Worm (Caenorhabditis elegans): ENCODE measurements around the gene mcm-7.

The mcm-7 gene

DNA sequence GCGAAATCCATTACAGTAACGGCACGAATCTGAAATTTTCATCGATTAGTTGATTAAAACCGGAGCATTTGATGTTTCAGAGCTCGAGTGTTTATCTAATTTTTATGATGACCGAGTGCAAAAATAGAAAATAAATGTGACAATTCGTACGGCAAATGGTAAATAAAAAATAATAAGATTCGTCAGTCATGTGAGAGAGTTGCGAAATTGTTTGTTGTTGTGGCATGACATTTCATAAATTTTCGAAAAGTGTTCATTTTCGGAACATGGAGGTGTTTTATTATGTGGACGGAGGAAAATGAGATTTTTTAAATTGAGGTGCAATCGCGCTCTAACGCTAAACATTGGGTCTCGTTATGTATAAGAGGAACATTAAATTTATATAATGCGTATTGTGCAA, 5.2 kb upstream of the mcm-7 start:
- TF ChIP-seq lin-13 (GFP tag; optimal IDR thresholded peaks at IDR 0.05): no peak
- TF ChIP-seq aha-1 (tag): no peak
- no peak for TF ChIP-seq lir-3 (tag; optimal IDR thresholded peaks at IDR 0.05)
- TF ChIP-seq lin-38 (GFP tag; IDR thresholded peaks at IDR 0.05): peak; percentile 42; the same call in 1 of the 2 replicates
- peak; percentile 14 for TF ChIP-seq hlh-30 (tag; optimal IDR thresholded peaks at IDR 0.05; ENCODE audit: insufficient read depth)
- TF ChIP-seq ztf-7 (tag; optimal IDR thresholded peaks at IDR 0.05): no peak
- TF ChIP-seq nhr-102 (tag; optimal IDR thresholded peaks at IDR 0.05): no peak
- no peak for TF ChIP-seq dmd-8 (GFP tag; IDR thresholded peaks at IDR 0.05)
- TF ChIP-seq ceh-28 (tag; optimal IDR thresholded peaks at IDR 0.05): no peak
- no peak for TF ChIP-seq spr-3 (GFP tag; optimal IDR thresholded peaks at IDR 0.05)
- TF ChIP-seq daf-16 (GFP tag; optimal IDR thresholded peaks at IDR 0.05): no peak
- peak; percentile 34 for TF ChIP-seq daf-16 (tag; optimal IDR thresholded peaks at IDR 0.05)

DNA sequence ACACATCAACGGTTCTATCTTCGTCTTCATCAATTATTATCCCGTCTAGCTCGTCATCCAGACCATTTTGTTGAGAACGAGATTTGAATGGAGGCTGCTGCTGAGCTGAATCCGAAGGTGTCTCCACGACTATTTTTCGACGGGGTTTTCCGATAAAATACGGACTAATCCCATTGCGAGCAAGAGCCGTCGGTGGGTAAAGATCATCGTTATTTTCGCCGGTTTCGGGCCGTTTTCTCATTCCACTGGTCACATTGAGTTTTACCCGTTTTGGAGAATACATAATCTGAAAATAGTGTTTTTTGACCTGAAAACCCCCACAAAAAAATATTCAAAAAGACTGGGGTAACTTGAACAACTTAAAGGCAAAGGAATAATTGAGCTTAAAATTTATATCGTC, 1.3 kb upstream of the mcm-7 start, which contains the start of gene figl-1:
Gene figl-1, minus strand, starts transcription at position 286 of the 400 bp plus-strand sequence.
- TF ChIP-seq egl-43 (GFP tag; IDR thresholded peaks at IDR 0.05) (0 out of 2 replicates have a peak, but pooled peaks have one; percentile 37), zfp-3 (GFP tag; conservative IDR thresholded peaks at IDR 0.05) (0 out of 2 replicates have a peak, but pooled peaks have one; percentile 29), ZK337.2 (GFP tag; IDR thresholded peaks at IDR 0.05) (no peak), hmg-1.1 (GFP tag; IDR thresholded peaks at IDR 0.05) (no peak), ama-1 (optimal IDR thresholded peaks at IDR 0.05) (peak; percentile 74), lin-38 (GFP tag; IDR thresholded peaks at IDR 0.05) (peak; percentile 44), pha-4 (GFP tag; IDR thresholded peaks at IDR 0.05) (0 out of 2 replicates have a peak, but pooled peaks have one; percentile 16), pha-4 (tag; optimal IDR thresholded peaks at IDR 0.05) (no peak), lim-7 (GFP tag; IDR thresholded peaks at IDR 0.05) (0 out of 2 replicates have a peak, but pooled peaks have one; percentile 19)

DNA sequence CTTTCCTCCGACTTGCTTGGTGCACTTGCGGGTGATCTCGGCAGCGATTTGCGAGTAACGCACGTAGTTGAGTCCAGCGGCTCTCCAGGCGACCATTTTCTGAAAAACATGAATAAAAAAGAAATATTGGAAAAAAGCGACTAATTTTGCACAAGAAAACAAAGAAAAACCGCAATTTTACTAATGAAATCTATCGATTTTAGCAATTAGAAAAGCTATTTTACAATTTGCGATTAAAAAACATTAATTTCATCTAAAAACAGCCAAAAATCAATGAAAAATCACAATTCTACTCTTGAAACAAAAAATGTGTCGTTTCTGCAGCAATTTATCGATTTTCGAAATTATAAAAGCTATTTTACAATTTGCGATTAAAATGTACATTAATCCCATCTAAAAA, 641 bp upstream of the mcm-7 start, which contains the start of gene hpo-18:
Gene hpo-18, minus strand, starts transcription at position 101 of the 400 bp plus-strand sequence.
- TF ChIP-seq aly-2 (tag; optimal IDR thresholded peaks at IDR 0.05) (no peak), Y5F2A.4 (GFP tag; optimal IDR thresholded peaks at IDR 0.05) (no peak), sdz-12 (GFP tag; optimal IDR thresholded peaks at IDR 0.05) (no peak), nhr-237 (tag; optimal IDR thresholded peaks at IDR 0.05) (no peak), aha-1 (tag) (peak; percentile 67), nhr-10 (tag; optimal IDR thresholded peaks at IDR 0.05) (no peak), duxl-1 (tag; optimal IDR thresholded peaks at IDR 0.05; ENCODE audit: poor library complexity) (no peak)

DNA sequence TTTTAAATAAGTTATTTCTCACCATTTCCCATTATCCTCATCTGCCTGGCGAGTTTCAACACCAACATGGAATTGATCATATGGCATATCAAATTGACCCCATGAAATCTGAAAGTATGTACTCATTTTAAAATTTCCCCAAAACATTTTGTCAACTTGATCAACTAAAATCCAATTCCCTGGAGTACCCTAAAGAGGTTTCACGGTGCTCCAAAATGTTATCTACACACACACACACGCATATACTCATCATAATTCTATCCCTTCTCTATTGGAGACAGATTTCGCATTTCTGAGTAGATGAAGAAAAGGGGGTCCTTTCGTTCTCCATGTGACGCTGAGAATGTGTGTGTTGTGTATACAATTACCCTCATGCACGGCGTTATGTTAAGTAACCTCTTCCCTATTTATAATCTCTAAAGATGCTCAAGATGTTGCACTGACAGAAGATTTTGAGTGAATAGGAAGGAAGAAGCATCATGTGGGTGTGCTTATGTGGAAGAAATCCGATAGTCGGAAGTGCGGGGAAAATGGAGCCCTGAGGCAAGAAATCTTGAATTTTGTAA, 9.2 kb downstream of the mcm-7 start:
- TF ChIP-seq zfp-2 (tag; optimal IDR thresholded peaks at IDR 0.05) (no peak), Y5F2A.4 (GFP tag; optimal IDR thresholded peaks at IDR 0.05) (no peak), madf-5 (GFP tag; IDR thresholded peaks at IDR 0.05) (no peak)

DNA sequence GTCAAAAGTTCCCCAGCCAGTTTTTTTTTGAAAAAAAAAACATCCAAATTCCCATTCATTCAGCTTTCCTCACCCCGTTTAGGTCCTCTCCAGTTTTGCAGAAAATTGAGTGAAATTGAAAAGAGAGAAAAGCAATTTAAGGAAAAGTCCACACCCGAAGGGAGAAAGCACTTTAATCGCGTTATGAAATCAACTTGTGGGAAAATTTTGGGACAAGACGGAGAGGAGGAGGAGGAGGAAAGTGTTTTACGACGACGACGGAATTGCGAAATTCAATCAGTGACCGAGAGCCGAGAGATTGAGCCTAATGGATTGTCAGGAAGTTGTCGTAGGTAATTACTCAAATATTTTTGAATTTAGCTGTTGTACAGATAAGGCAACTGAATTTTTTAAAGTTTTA, 10.4 kb downstream of the mcm-7 start:
- no peak for TF ChIP-seq unc-62 (GFP tag; optimal IDR thresholded peaks at IDR 0.05 in 1 of 2)
- TF ChIP-seq unc-62 (tag; optimal IDR thresholded peaks at IDR 0.05): no peak
- TF ChIP-seq fos-1 (tag; optimal IDR thresholded peaks at IDR 0.05): no peak
- TF ChIP-seq lsy-2 (tag; optimal IDR thresholded peaks at IDR 0.05): peak in 1 of 2 experiments; percentile 39
- TF ChIP-seq ces-1 (GFP tag; optimal IDR thresholded peaks at IDR 0.05): peak; percentile 56
- no peak for TF ChIP-seq nhr-28 (tag; optimal IDR thresholded peaks at IDR 0.05)
